Fruit fly (Drosophila melanogaster) ovary, adult (tissue): ENCODE data around the gene Srrm1.

ENCODE experiments used
- CG17801 ChIP-seq: fragments of 200-800 bp; optimal IDR thresholded peaks from 2 replicates; lab custom pipeline; 2019; ENCODE audit warnings: missing biosample characterization, mild to moderate bottlenecking, missing genetic modification characterization, moderate library complexity; ENCODE audit not compliant: partially characterized antibody

The Srrm1 gene

dm6 chr3L:13022854-13023560 lies 13.6 kb upstream of the Srrm1 start, which contains the start of gene RpS12:
RpS12 (plus strand) TSS chr3L:13023352.
- peak; percentile 73 for TF ChIP-seq CG17801 (GFP tag; lab: Kevin White, UChicago)

dm6 chr3L:13026337-13026736 lies 10.3 kb upstream of the Srrm1 start, which contains the start of gene Zmynd10:
Zmynd10 (minus strand) TSS chr3L:13026437.
- no peak for TF ChIP-seq CG17801 (GFP tag; lab: Kevin White, UChicago)

dm6 chr3L:13026872-13027271 lies 9.7 kb upstream of the Srrm1 start:
- TF ChIP-seq CG17801 (GFP tag; lab: Kevin White, UChicago) = no peak

- TF ChIP-seq CG17801 (GFP tag; lab: Kevin White, UChicago) = no peak
Measured at dm6 chr3L:13027333-13027732, 9.3 kb upstream of the Srrm1 start.

dm6 chr3L:13028740-13029139 lies 7.9 kb upstream of the Srrm1 start, which contains the start of gene CG17672:
CG17672 (plus strand) TSS chr3L:13028962.
- no peak for TF ChIP-seq CG17801 (GFP tag; lab: Kevin White, UChicago)

dm6 chr3L:13030055-13030634 lies 6.5 kb upstream of the Srrm1 start:
- TF ChIP-seq CG17801 (GFP tag; lab: Kevin White, UChicago) = peak; percentile 25

- TF ChIP-seq CG17801 (GFP tag; lab: Kevin White, UChicago) = no peak
Measured at dm6 chr3L:13031326-13031725, 5.3 kb upstream of the Srrm1 start.

- no peak for TF ChIP-seq CG17801 (GFP tag; lab: Kevin White, UChicago)
Measured at dm6 chr3L:13032085-13032914, 4.3 kb upstream of the Srrm1 start.

- no peak for TF ChIP-seq CG17801 (GFP tag; lab: Kevin White, UChicago)
Measured at dm6 chr3L:13032915-13033282, 3.7 kb upstream of the Srrm1 start.

dm6 chr3L:13033361-13033760 lies 3.3 kb upstream of the Srrm1 start:
- TF ChIP-seq CG17801 (GFP tag; lab: Kevin White, UChicago) = no peak

dm6 chr3L:13040849-13041248 lies 4.2 kb downstream of the Srrm1 start:
- no peak for TF ChIP-seq CG17801 (GFP tag; lab: Kevin White, UChicago)

dm6 chr3L:13041292-13042067 lies 4.9 kb downstream of the Srrm1 start, which contains the start of gene RpS4:
RpS4 (plus strand) TSS chr3L:13041756.
- TF ChIP-seq CG17801 (GFP tag; lab: Kevin White, UChicago) = peak; percentile 86

dm6 chr3L:13044335-13044814 lies 7.8 kb downstream of the Srrm1 start, which contains the start of gene Syx13:
Syx13 (plus strand) TSS chr3L:13044434.
- TF ChIP-seq CG17801 (GFP tag; lab: Kevin White, UChicago) = no peak

- peak; percentile 16 for TF ChIP-seq CG17801 (GFP tag; lab: Kevin White, UChicago)
Measured at dm6 chr3L:13046758-13047157, 10.1 kb downstream of the Srrm1 start, which contains the start of gene CG11279. CG11279 (plus strand) TSS chr3L:13046977.
